Worm (Caenorhabditis elegans): ENCODE measurements around the gene moma-1.

DNA sequence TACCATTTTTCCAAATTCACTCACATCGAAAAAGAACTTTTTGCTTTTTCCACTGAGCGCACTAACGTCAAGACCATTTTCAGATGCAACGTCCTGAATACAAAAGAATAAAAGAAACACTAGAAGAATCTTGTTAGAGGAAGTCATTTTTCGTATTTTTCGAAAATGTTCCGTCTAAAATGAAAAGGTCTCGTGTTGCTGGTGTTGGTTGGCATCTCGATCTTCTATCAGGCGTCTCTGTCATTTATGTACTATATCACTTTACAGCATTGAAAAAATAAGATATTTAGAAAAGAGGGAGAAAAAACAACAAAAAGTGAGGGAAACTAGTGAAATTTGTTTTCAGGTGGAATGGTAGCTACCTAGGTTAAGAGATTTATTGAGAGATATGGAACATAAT, 11.0 kb downstream of the moma-1 start, which contains the start of gene K02F3.9:
- TF ChIP-seq flt-1 (GFP tag; IDR thresholded peaks at IDR 0.05): no peak
- TF ChIP-seq ref-1 (GFP tag; conservative IDR thresholded peaks at IDR 0.05): no peak
- TF ChIP-seq T22C8.4 (GFP tag; IDR thresholded peaks at IDR 0.05): no peak
- TF ChIP-seq tab-1 (GFP tag; IDR thresholded peaks at IDR 0.05): no peak

Measured in whole organism, midembryonic.